Fruit fly (Drosophila melanogaster) whole organism, embryonic: ENCODE data around the gene ClC-c.

Experiments used
- Antp ChIP-seq: fragments of 200-800 bp; sonication (Bioruptor generic); optimal IDR thresholded peaks from 3 replicates; lab custom pipeline; 2016; ENCODE audit warnings: missing biosample characterization, missing genetic modification characterization
- CG10209 ChIP-seq: fragments of 200-800 bp; sonication (Bioruptor generic); optimal IDR thresholded peaks from 3 replicates; lab custom pipeline; 2017; ENCODE audit warnings: missing biosample characterization, mild to moderate bottlenecking, missing genetic modification characterization, missing genetic modification reagents
- CG10565 ChIP-seq: fragments of 200-800 bp; sonication (Bioruptor generic); optimal IDR thresholded peaks from 3 replicates; lab custom pipeline; 2016; ENCODE audit warnings: missing biosample characterization, mild to moderate bottlenecking, missing genetic modification characterization
- CG10979 ChIP-seq: fragments of 200-800 bp; sonication (Bioruptor generic); optimal IDR thresholded peaks from 2 replicates; lab custom pipeline; 2018; ENCODE audit warnings: missing biosample characterization, mild to moderate bottlenecking, missing genetic modification characterization, moderate library complexity
- CG11085 ChIP-seq: fragments of 200-800 bp; sonication (Bioruptor generic); IDR thresholded peaks from 2 replicates; pipeline ENCODE4 v1.3.6; 2022; ENCODE audit warnings: missing biosample characterization, missing genetic modification characterization
- CG11504 ChIP-seq: fragments of 200-800 bp; sonication (Bioruptor generic); optimal IDR thresholded peaks from 3 replicates; lab custom pipeline; 2019; ENCODE audit warnings: missing biosample characterization, mild to moderate bottlenecking, missing genetic modification characterization, moderate library complexity
- CG11560 ChIP-seq: fragments of 200-800 bp; sonication (Bioruptor generic); IDR thresholded peaks from 3 replicates; pipeline ENCODE4 v1.3.6; 2022; ENCODE audit warnings: missing biosample characterization, missing genetic modification characterization
- CG11723 ChIP-seq: fragments of 200-800 bp; sonication (Bioruptor generic); optimal IDR thresholded peaks from 2 replicates; lab custom pipeline; 2017; ENCODE audit warnings: missing biosample characterization, mild to moderate bottlenecking, missing genetic modification characterization
- CG12769 ChIP-seq: fragments of 200-800 bp; sonication (Bioruptor generic); optimal IDR thresholded peaks from 2 replicates; lab custom pipeline; 2019; ENCODE audit warnings: missing biosample characterization, mild to moderate bottlenecking, missing genetic modification characterization, moderate library complexity
- CG13624 ChIP-seq: fragments of 200-800 bp; sonication (Bioruptor generic); optimal IDR thresholded peaks from 2 replicates; lab custom pipeline; 2016; ENCODE audit warnings: missing biosample characterization, missing genetic modification characterization
- CG15269 ChIP-seq: fragments of 200-800 bp; sonication (Bioruptor generic); optimal IDR thresholded peaks from 2 replicates; lab custom pipeline; 2018; ENCODE audit warnings: missing biosample characterization, mild to moderate bottlenecking, missing genetic modification characterization, moderate library complexity
- CG17186 ChIP-seq: fragments of 200-800 bp; sonication (Bioruptor generic); optimal IDR thresholded peaks from 3 replicates; lab custom pipeline; 2017; ENCODE audit warnings: missing biosample characterization, missing genetic modification reagents, missing genetic modification characterization
- CG17328 ChIP-seq: fragments of 200-800 bp; sonication (Bioruptor generic); IDR thresholded peaks from 2 replicates; pipeline ENCODE4 v1.3.6; 2022; ENCODE audit warnings: missing biosample characterization, missing genetic modification characterization
- CG17361 ChIP-seq: fragments of 200-800 bp; sonication (Bioruptor generic); IDR thresholded peaks from 3 replicates; pipeline ENCODE4 v1.3.6; 2022; ENCODE audit warnings: missing biosample characterization, missing genetic modification characterization
- CG1792 ChIP-seq: fragments of 200-800 bp; sonication (Bioruptor generic); optimal IDR thresholded peaks from 2 replicates; lab custom pipeline; 2016; ENCODE audit warnings: missing biosample characterization, missing genetic modification characterization
- CG2875 ChIP-seq: fragments of 200-800 bp; sonication (Bioruptor generic); optimal IDR thresholded peaks from 2 replicates; lab custom pipeline; 2017; ENCODE audit warnings: missing biosample characterization, mild to moderate bottlenecking, missing genetic modification characterization, missing genetic modification reagents
- CG3065 ChIP-seq: fragments of 200-800 bp; sonication (Bioruptor generic); optimal IDR thresholded peaks from 2 replicates; lab custom pipeline; 2016; ENCODE audit warnings: missing biosample characterization, missing genetic modification characterization
- CG32532 ChIP-seq: fragments of 200-800 bp; sonication (Bioruptor generic); IDR thresholded peaks from 2 replicates; pipeline ENCODE4 v1.3.6; 2022; ENCODE audit warnings: missing biosample characterization, missing genetic modification characterization
- CG4282 ChIP-seq: fragments of 200-800 bp; sonication (Bioruptor generic); optimal IDR thresholded peaks from 2 replicates; lab custom pipeline; 2016; ENCODE audit warnings: missing biosample characterization, missing genetic modification characterization
- CG43689 ChIP-seq: fragments of 200-800 bp; sonication (Bioruptor generic); IDR thresholded peaks from 2 replicates; pipeline ENCODE4 v1.3.6; 2022; ENCODE audit warnings: missing biosample characterization, missing genetic modification characterization
- D19A ChIP-seq: fragments of 200-800 bp; optimal IDR thresholded peaks from 3 replicates; lab custom pipeline; 2019; ENCODE audit warnings: missing biosample characterization, mild to moderate bottlenecking, missing genetic modification characterization, moderate library complexity
- Doc3 ChIP-seq: fragments of 200-800 bp; sonication (Bioruptor generic); IDR thresholded peaks from 3 replicates; pipeline ENCODE4 v1.3.6; 2022; ENCODE audit warnings: missing biosample characterization, missing genetic modification characterization; ENCODE audit not compliant: partially characterized antibody
- E2f1 ChIP-seq: fragments of 200-800 bp; sonication (Bioruptor generic); IDR thresholded peaks from 2 replicates; pipeline ENCODE4 v1.3.6; 2022; ENCODE audit warnings: missing biosample characterization, missing genetic modification characterization
- E2f2 ChIP-seq: fragments of 200-800 bp; sonication (Bioruptor generic); IDR thresholded peaks from 2 replicates; pipeline ENCODE4 v1.3.6; 2022; ENCODE audit warnings: missing biosample characterization, missing genetic modification characterization
- Gsc ChIP-seq: fragments of 200-800 bp; sonication (Bioruptor generic); IDR thresholded peaks from 2 replicates; pipeline ENCODE4 v1.3.6; 2022; ENCODE audit warnings: missing biosample characterization, missing genetic modification characterization
- Gug ChIP-seq: fragments of 200-800 bp; sonication (Bioruptor generic); IDR thresholded peaks from 4 replicates; pipeline ENCODE4 v1.3.6; 2022; ENCODE audit warnings: missing biosample characterization, missing genetic modification characterization
- Jarid2 ChIP-seq: fragments of 200-800 bp; sonication (Bioruptor generic); optimal IDR thresholded peaks from 3 replicates; lab custom pipeline; 2017; ENCODE audit warnings: mild to moderate bottlenecking, missing biosample characterization, missing genetic modification reagents, missing genetic modification characterization
- MTF-1 ChIP-seq: fragments of 200-800 bp; sonication (Bioruptor generic); optimal IDR thresholded peaks from 2 replicates; lab custom pipeline; 2018; ENCODE audit warnings: missing biosample characterization, mild to moderate bottlenecking, missing genetic modification characterization, borderline replicate concordance
- Mrtf ChIP-seq: fragments of 200-800 bp; sonication (Bioruptor generic); IDR thresholded peaks from 3 replicates; pipeline ENCODE4 v1.3.6; 2022; ENCODE audit warnings: missing biosample characterization, missing genetic modification characterization
- Nf-YC ChIP-seq: fragments of 200-800 bp; optimal IDR thresholded peaks from 3 replicates; lab custom pipeline; 2019; ENCODE audit warnings: missing biosample characterization, mild to moderate bottlenecking, missing genetic modification characterization, moderate library complexity
- Six4 ChIP-seq: fragments of 200-800 bp; sonication (Bioruptor generic); optimal IDR thresholded peaks from 2 replicates; lab custom pipeline; 2016; ENCODE audit warnings: missing biosample characterization, missing genetic modification characterization
- Sox102F ChIP-seq: fragments of 200-800 bp; sonication (Bioruptor generic); optimal IDR thresholded peaks from 2 replicates; lab custom pipeline; 2018; ENCODE audit warnings: missing biosample characterization, mild to moderate bottlenecking, missing genetic modification characterization, moderate library complexity
- Sry-δ ChIP-seq: fragments of 200-800 bp; sonication (Bioruptor generic); optimal IDR thresholded peaks from 2 replicates; lab custom pipeline; 2016; ENCODE audit warnings: missing biosample characterization, missing genetic modification characterization
- aop ChIP-seq: fragments of 200-800 bp; sonication (Bioruptor generic); IDR thresholded peaks from 2 replicates; pipeline ENCODE4 v1.3.6; 2022; ENCODE audit warnings: missing biosample characterization, missing genetic modification characterization
- az2 ChIP-seq: fragments of 200-800 bp; sonication (Bioruptor generic); optimal IDR thresholded peaks from 3 replicates; lab custom pipeline; 2016; ENCODE audit warnings: missing biosample characterization, missing genetic modification characterization
- cad ChIP-seq: fragments of >200 bp; optimal IDR thresholded peaks from 2 replicates; lab custom pipeline; 2017; ENCODE audit warnings: missing biosample characterization, missing genetic modification characterization
- dmrt99B ChIP-seq: fragments of 200-800 bp; sonication (Bioruptor generic); optimal IDR thresholded peaks from 2 replicates; lab custom pipeline; 2018; ENCODE audit warnings: missing biosample characterization, mild to moderate bottlenecking, missing genetic modification characterization, moderate library complexity
- fd96Cb ChIP-seq: fragments of 200-800 bp; sonication (Bioruptor generic); optimal IDR thresholded peaks from 2 replicates; lab custom pipeline; 2018; ENCODE audit warnings: missing biosample characterization, mild to moderate bottlenecking, missing genetic modification characterization, moderate library complexity
- gcm2 ChIP-seq: fragments of 200-800 bp; sonication (Bioruptor generic); optimal IDR thresholded peaks from 2 replicates; lab custom pipeline; 2016; ENCODE audit warnings: missing biosample characterization, missing genetic modification characterization
- hbn ChIP-seq: fragments of 200-800 bp; sonication (Bioruptor generic); IDR thresholded peaks from 2 replicates; pipeline ENCODE4 v1.3.6; 2022; ENCODE audit warnings: missing biosample characterization, missing genetic modification characterization; ENCODE audit not compliant: partially characterized antibody
- jumu ChIP-seq: fragments of 200-800 bp; sonication (Bioruptor generic); optimal IDR thresholded peaks from 3 replicates; lab custom pipeline; 2016; ENCODE audit warnings: missing biosample characterization, missing genetic modification characterization
- luna ChIP-seq: fragments of 200-800 bp; sonication (Bioruptor generic); optimal IDR thresholded peaks from 2 replicates; lab custom pipeline; 2016; ENCODE audit warnings: missing biosample characterization, missing genetic modification characterization
- oc ChIP-seq: fragments of 200-800 bp; sonication (Bioruptor generic); optimal IDR thresholded peaks from 2 replicates; lab custom pipeline; 2018; ENCODE audit warnings: missing biosample characterization, mild to moderate bottlenecking, missing genetic modification characterization, moderate library complexity
- otp ChIP-seq: fragments of 200-800 bp; sonication (Bioruptor generic); IDR thresholded peaks from 3 replicates; pipeline ENCODE4, ENCODE4 v1.3.6; 2022; ENCODE audit warnings: missing biosample characterization, missing genetic modification characterization
- run ChIP-seq: fragments of 200-800 bp; sonication (Bioruptor generic); optimal IDR thresholded peaks from 3 replicates; lab custom pipeline; 2018; ENCODE audit warnings: missing biosample characterization, mild to moderate bottlenecking, missing genetic modification characterization
- salm ChIP-seq: fragments of 200-800 bp; sonication (Bioruptor generic); optimal IDR thresholded peaks from 2 replicates; lab custom pipeline; 2018; ENCODE audit warnings: missing biosample characterization, mild to moderate bottlenecking, missing genetic modification characterization
- sd ChIP-seq: fragments of 200-800 bp; sonication (Bioruptor generic); optimal IDR thresholded peaks from 3 replicates; lab custom pipeline; 2018; ENCODE audit warnings: missing biosample characterization, mild to moderate bottlenecking, missing genetic modification characterization, moderate library complexity
- sna ChIP-seq: fragments of 200-800 bp; sonication (Bioruptor generic); IDR thresholded peaks from 2 replicates; pipeline ENCODE4 v1.3.6; 2022; ENCODE audit warnings: missing biosample characterization, missing genetic modification characterization; ENCODE audit not compliant: partially characterized antibody
- wek ChIP-seq: fragments of 200-800 bp; sonication (Bioruptor generic); optimal IDR thresholded peaks from 3 replicates; lab custom pipeline; 2018; ENCODE audit warnings: missing biosample characterization, mild to moderate bottlenecking, missing genetic modification characterization, moderate library complexity

The ClC-c gene

DNA sequence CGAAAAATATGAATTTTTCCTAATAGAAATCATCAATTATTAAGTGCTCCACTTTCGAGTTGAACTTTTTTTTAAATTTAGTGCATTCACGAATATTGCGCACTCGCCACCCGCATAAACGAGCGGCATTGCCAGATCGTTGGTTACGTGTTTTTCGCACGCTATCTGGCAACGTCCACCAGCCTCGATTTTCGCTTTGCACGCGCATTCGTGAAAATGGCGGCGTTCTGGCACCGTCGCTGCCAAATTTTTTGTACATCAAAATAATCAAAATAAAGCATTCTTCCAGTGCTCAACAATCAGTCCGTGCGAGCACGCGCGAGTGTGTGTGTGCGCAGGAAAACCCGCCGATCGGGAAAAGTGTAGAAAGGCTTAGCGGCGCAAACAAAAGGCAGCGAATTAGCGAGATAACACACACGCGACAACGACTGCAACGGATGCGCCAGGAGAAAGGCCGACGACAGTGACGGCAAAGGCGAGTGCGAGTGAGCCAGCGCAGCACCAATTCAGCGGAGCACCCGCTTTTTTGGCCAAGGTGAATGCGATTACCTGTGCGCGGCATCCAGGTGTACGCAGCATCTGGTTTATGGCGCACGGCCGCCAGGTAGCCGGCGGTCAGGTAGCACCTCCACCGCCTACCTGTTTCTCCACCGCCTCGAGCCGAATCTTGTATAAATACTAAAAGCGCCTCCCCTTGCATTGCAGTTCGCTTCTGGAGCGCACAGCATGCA lies 23.5 kb downstream of the ClC-c start (continued):
- TF ChIP-seq CG11085 (0 out of 2 replicates have a peak, but pooled peaks have one; percentile 65), CG15269 (tag; lab: Kevin White, UChicago) (no peak), Sry-δ (GFP tag; lab: Kevin White, UChicago) (peak; percentile 73), Jarid2 (GFP tag; lab: Kevin White, UChicago) (no peak), CG4282 (GFP tag; lab: Kevin White, UChicago) (peak; percentile 75), CG10565 (peak; percentile 39), CG32532 (GFP tag; lab: Robert Waterston, UW) (peak; percentile 88), CG11504 (tag; lab: Kevin White, UChicago) (no peak), CG3065 (GFP tag; lab: Kevin White, UChicago) (no peak), D19A (peak; percentile 66), CG12769 (tag; lab: Kevin White, UChicago) (no peak), wek (GFP tag; lab: Kevin White, UChicago) (no peak), salm (peak; percentile 41), Six4 (peak; percentile 76), fd96Cb (tag; lab: Kevin White, UChicago) (peak; percentile 69), run (tag; lab: Kevin White, UChicago) (peak; percentile 51), Gug (GFP tag; lab: Robert Waterston, UW) (peak; percentile 76; the same call in 3 of the 4 replicates), aop (GFP tag; lab: Robert Waterston, UW) (no peak), E2f2 (peak; percentile 64), Nf-YC (tag; lab: Kevin White, UChicago) (no peak), CG1792 (GFP tag; lab: Kevin White, UChicago) (peak; percentile 86), dmrt99B (tag; lab: Kevin White, UChicago) (no peak), jumu (GFP tag; lab: Kevin White, UChicago) (peak; percentile 85), CG11560 (tag; lab: Robert Waterston, UW) (peak; percentile 18; the same call in 1 of the 3 replicates), CG11723 (GFP tag; lab: Kevin White, UChicago) (peak; percentile 75), cad (GFP tag; lab: Kevin White, UChicago) (peak; percentile 62), sna (peak; percentile 51), gcm2 (GFP tag; lab: Kevin White, UChicago) (no peak), CG10209 (GFP tag; lab: Kevin White, UChicago) (peak; percentile 84), CG17186 (peak; percentile 92), hbn (GFP tag; lab: Robert Waterston, UW) (peak; percentile 34; the same call in 1 of the 2 replicates), CG13624 (GFP tag; lab: Kevin White, UChicago) (peak; percentile 92), Doc3 (peak; percentile 48; the same call in 1 of the 3 replicates), az2 (GFP tag; lab: Kevin White, UChicago) (peak; percentile 70), E2f1 (GFP tag; lab: Robert Waterston, UW) (peak; percentile 75), Mrtf (GFP tag; lab: Robert Waterston, UW) (peak; percentile 61; the same call in 1 of the 3 replicates), CG43689 (GFP tag; lab: Robert Waterston, UW) (no peak), oc (no peak), Antp (GFP tag; lab: Kevin White, UChicago) (peak; percentile 88), MTF-1 (GFP tag; lab: Kevin White, UChicago) (no peak), CG10979 (tag; lab: Kevin White, UChicago) (peak; percentile 77), luna (peak; percentile 79), otp (GFP tag; lab: Robert Waterston, UW) (no peak; the same call in 2 of the 3 replicates), Gsc (GFP tag; lab: Robert Waterston, UW) (no peak), Sox102F (no peak), CG17361 (GFP tag; lab: Robert Waterston, UW) (no peak; the same call in 1 of the 3 replicates), CG2875 (GFP tag; lab: Kevin White, UChicago) (peak; percentile 64), CG17328 (GFP tag; lab: Robert Waterston, UW) (peak; percentile 82), sd (tag; lab: Kevin White, UChicago) (no peak)
